Worm (Caenorhabditis elegans) whole organism, L1 larva: Measurements from ENCODE around the gene C06A12.3.
A peak's percentile ranks its signal among the peaks of the same experiment; 100 is the strongest.

Experiments used
- C16A3.4 ChIP-seq: fragments of 150-350 bp; optimal IDR thresholded peaks from 2 replicates; lab custom pipeline; 2014; ENCODE audit warnings: missing biosample characterization, missing genetic modification characterization
- C34B4.2 ChIP-seq: sonication (generic microtip); optimal IDR thresholded peaks from 2 replicates; lab custom pipeline; 2017; ENCODE audit warnings: mild to moderate bottlenecking, missing genetic modification characterization, missing compliant biosample characterization
- F16B12.6 ChIP-seq: fragments of 150-350 bp; optimal IDR thresholded peaks from 2 replicates; lab custom pipeline; 2014; ENCODE audit warnings: missing biosample characterization, missing genetic modification characterization
- Y116A8C.19 ChIP-seq: sonication (generic microtip); optimal IDR thresholded peaks from 2 replicates; lab custom pipeline; 2016; ENCODE audit warnings: missing compliant biosample characterization, missing genetic modification characterization, borderline replicate concordance
- aly-2 ChIP-seq: fragments of 150-350 bp; optimal IDR thresholded peaks from 2 replicates; lab custom pipeline; 2014; ENCODE audit warnings: missing biosample characterization, missing genetic modification characterization
- ceh-90 ChIP-seq: sonication (generic microtip); optimal IDR thresholded peaks from 2 replicates; lab custom pipeline; 2016; ENCODE audit warnings: missing genetic modification characterization, missing compliant biosample characterization
- ces-1 ChIP-seq: fragments of 150-350 bp; optimal IDR thresholded peaks from 2 replicates; lab custom pipeline; 2014; ENCODE audit warnings: missing biosample characterization, missing genetic modification reagents, missing genetic modification characterization
- dpl-1 ChIP-seq, 3 experiments: fragments of 150-350 bp in 2 of 3; sonication (generic microtip) in 1 of 3; optimal IDR thresholded peaks; 2 replicates each; lab custom pipeline; 2014 to 2017; ENCODE audit warnings: missing biosample characterization in 3 of 3, missing genetic modification characterization in 3 of 3, missing genetic modification reagents in 3 of 3
- dsc-1 ChIP-seq: sonication (generic microtip); optimal IDR thresholded peaks from 2 replicates; lab custom pipeline; 2016; ENCODE audit warnings: mild to moderate bottlenecking, missing genetic modification characterization, missing compliant biosample characterization
- efl-1 ChIP-seq, 4 experiments: fragments of 150-350 bp; optimal IDR thresholded peaks in 3 of 4; peaks in 1 of 4; 1 replicate in 1 of 4; 2 replicates in 3 of 4; lab custom pipeline; 2014; ENCODE audit warnings: missing biosample characterization in 2 of 4, missing genetic modification characterization in 2 of 4, missing genetic modification reagents in 2 of 4
- efl-3 ChIP-seq: fragments of 200-800 bp; sonication (Bioruptor generic); optimal IDR thresholded peaks from 2 replicates; lab custom pipeline; 2018; ENCODE audit warnings: mild to moderate bottlenecking, missing genetic modification characterization, missing compliant biosample characterization
- egl-13 ChIP-seq: sonication (generic microtip); optimal IDR thresholded peaks from 2 replicates; lab custom pipeline; 2016; ENCODE audit warnings: missing genotype, missing genetic modification reagents, missing genetic modification characterization, missing compliant biosample characterization
- elt-2 ChIP-seq: sonication (generic microtip); optimal IDR thresholded peaks from 2 replicates; lab custom pipeline; 2016; ENCODE audit warnings: missing genetic modification characterization, mild to moderate bottlenecking, inconsistent platforms, missing compliant biosample characterization, missing genetic modification reagents
- ets-5 ChIP-seq: fragments of 200-800 bp; sonication (Bioruptor generic); IDR thresholded peaks from 2 replicates; pipeline ENCODE4 v1.3.6; 2022; ENCODE audit warnings: missing genetic modification characterization, missing compliant biosample characterization
- fkh-10 ChIP-seq: sonication (generic microtip); optimal IDR thresholded peaks from 2 replicates; lab custom pipeline; 2017; ENCODE audit warnings: missing biosample characterization, missing genetic modification reagents, missing genetic modification characterization
- fkh-4 ChIP-seq: sonication (generic microtip); optimal IDR thresholded peaks from 2 replicates; lab custom pipeline; 2016; ENCODE audit warnings: missing compliant biosample characterization, missing genetic modification characterization, borderline replicate concordance
- grh-1 ChIP-seq: fragments of 200-800 bp; sonication (Bioruptor generic); IDR thresholded peaks from 2 replicates; pipeline ENCODE4 v1.3.6; 2022; ENCODE audit warnings: missing genetic modification reagents, missing genetic modification characterization, missing compliant biosample characterization
- hlh-4 ChIP-seq: sonication (generic microtip); optimal IDR thresholded peaks from 2 replicates; lab custom pipeline; 2016; ENCODE audit warnings: mild to moderate bottlenecking, missing genetic modification characterization, missing compliant biosample characterization
- hpl-2 ChIP-seq: fragments of 150-350 bp; optimal IDR thresholded peaks from 2 replicates; lab custom pipeline; 2014; ENCODE audit warnings: missing biosample characterization, missing genetic modification reagents, missing genetic modification characterization
- irx-1 ChIP-seq: sonication (generic microtip); optimal IDR thresholded peaks from 2 replicates; lab custom pipeline; 2016; ENCODE audit warnings: missing genetic modification characterization, missing compliant biosample characterization
- isw-1 ChIP-seq: fragments of 200-800 bp; sonication (Bioruptor generic); IDR thresholded peaks from 2 replicates; pipeline ENCODE4 v1.3.6; 2022; ENCODE audit warnings: missing genetic modification characterization, missing compliant biosample characterization
- jun-1 ChIP-seq: fragments of 150-350 bp; optimal IDR thresholded peaks from 2 replicates; lab custom pipeline; 2014; ENCODE audit warnings: missing biosample characterization, missing genetic modification reagents, missing genetic modification characterization
- lin-35 ChIP-seq, 2 experiments: fragments of 150-350 bp; optimal IDR thresholded peaks; 2 replicates each; lab custom pipeline; 2014; ENCODE audit warnings: missing biosample characterization in 2 of 2, missing genetic modification characterization in 2 of 2, missing genetic modification reagents in 2 of 2
- lin-39 ChIP-seq: fragments of 150-350 bp; optimal IDR thresholded peaks from 2 replicates; lab custom pipeline; 2014; ENCODE audit warnings: missing biosample characterization, missing genetic modification reagents, missing genetic modification characterization
- lsy-2 ChIP-seq, 2 experiments: fragments of 150-350 bp; optimal IDR thresholded peaks; 2 replicates each; lab custom pipeline; 2014; ENCODE audit warnings: missing biosample characterization in 2 of 2, missing genetic modification characterization in 2 of 2
- mab-9 ChIP-seq: fragments of 200-800 bp; sonication (Bioruptor generic); IDR thresholded peaks from 2 replicates; pipeline ENCODE4 v1.3.6; 2022; ENCODE audit warnings: missing genetic modification reagents, missing genetic modification characterization, missing compliant biosample characterization
- nhr-11 ChIP-seq: fragments of 150-350 bp; optimal IDR thresholded peaks from 2 replicates; lab custom pipeline; 2014; ENCODE audit warnings: missing biosample characterization, missing genetic modification characterization
- nhr-12 ChIP-seq: sonication (generic microtip); optimal IDR thresholded peaks from 2 replicates; lab custom pipeline; 2017; ENCODE audit warnings: missing biosample characterization, missing genetic modification characterization
- nhr-47 ChIP-seq: sonication (generic microtip); optimal IDR thresholded peaks from 2 replicates; lab custom pipeline; 2016; ENCODE audit warnings: mild to moderate bottlenecking, missing genetic modification characterization, moderate library complexity, missing compliant biosample characterization
- nhr-71 ChIP-seq: sonication (generic microtip); optimal IDR thresholded peaks from 2 replicates; lab custom pipeline; 2016; ENCODE audit warnings: mild to moderate bottlenecking, missing genetic modification characterization, moderate library complexity, missing compliant biosample characterization
- nhr-76 ChIP-seq: sonication (generic microtip); optimal IDR thresholded peaks from 2 replicates; lab custom pipeline; 2017; ENCODE audit warnings: missing biosample characterization, missing genetic modification characterization
- nhr-77 ChIP-seq: fragments of 150-350 bp; optimal IDR thresholded peaks from 2 replicates; lab custom pipeline; 2014; ENCODE audit warnings: missing biosample characterization, missing genetic modification characterization
- nhr-84 ChIP-seq: sonication (generic microtip); optimal IDR thresholded peaks from 2 replicates; lab custom pipeline; 2017; ENCODE audit warnings: missing biosample characterization, missing genetic modification characterization
- nhr-90 ChIP-seq: sonication (generic microtip); optimal IDR thresholded peaks from 2 replicates; lab custom pipeline; 2016; ENCODE audit warnings: mild to moderate bottlenecking, missing genetic modification characterization, missing compliant biosample characterization; ENCODE audit not compliant: poor library complexity
- pag-3 ChIP-seq: sonication (generic microtip); optimal IDR thresholded peaks from 2 replicates; lab custom pipeline; 2017; ENCODE audit warnings: missing genetic modification characterization, mild to moderate bottlenecking, missing compliant biosample characterization, antibody characterized with exemption, borderline replicate concordance; ENCODE audit not compliant: insufficient read depth
- pax-3 ChIP-seq: fragments of 200-800 bp; sonication (Bioruptor generic); optimal IDR thresholded peaks from 2 replicates; lab custom pipeline; 2018; ENCODE audit warnings: mild to moderate bottlenecking, missing genetic modification characterization, moderate library complexity, missing compliant biosample characterization
- snu-23 ChIP-seq: sonication (generic microtip); optimal IDR thresholded peaks from 2 replicates; lab custom pipeline; 2016; ENCODE audit warnings: missing genetic modification characterization, missing compliant biosample characterization
- sox-4 ChIP-seq: sonication (generic microtip); optimal IDR thresholded peaks from 2 replicates; lab custom pipeline; 2016; ENCODE audit warnings: missing genetic modification characterization, missing compliant biosample characterization
- sptf-1 ChIP-seq: fragments of 150-350 bp; optimal IDR thresholded peaks from 2 replicates; lab custom pipeline; 2014; ENCODE audit warnings: missing biosample characterization, missing genetic modification characterization
- tlp-1 ChIP-seq: fragments of 150-350 bp; optimal IDR thresholded peaks from 2 replicates; lab custom pipeline; 2014; ENCODE audit warnings: missing biosample characterization, missing genetic modification characterization
- unc-130 ChIP-seq: fragments of 150-350 bp; optimal IDR thresholded peaks from 2 replicates; lab custom pipeline; 2017; ENCODE audit warnings: missing biosample characterization, missing genetic modification characterization, inconsistent platforms
- unc-30 ChIP-seq: sonication (generic microtip); optimal IDR thresholded peaks from 2 replicates; lab custom pipeline; 2017; ENCODE audit warnings: missing biosample characterization, missing genetic modification characterization
- unc-62 ChIP-seq: fragments of 150-350 bp; optimal IDR thresholded peaks from 2 replicates; lab custom pipeline; 2014; ENCODE audit warnings: missing biosample characterization, missing genetic modification reagents, missing genetic modification characterization
- unc-86 ChIP-seq: sonication (generic microtip); optimal IDR thresholded peaks from 2 replicates; lab custom pipeline; 2016; ENCODE audit warnings: missing genetic modification characterization, missing compliant biosample characterization
- xbp-1 ChIP-seq: sonication (generic microtip); optimal IDR thresholded peaks from 2 replicates; lab custom pipeline; 2016; ENCODE audit warnings: missing genetic modification characterization, missing compliant biosample characterization
- ztf-11 ChIP-seq, 2 experiments: sonication (generic microtip); optimal IDR thresholded peaks; 2 replicates each; lab custom pipeline; 2016 to 2017; ENCODE audit warnings: missing genetic modification characterization in 2 of 2, missing biosample characterization in 1 of 2, missing compliant biosample characterization in 1 of 2

C06A12.3 gene

ce11 chrIV:17461222-17461707 lies 33.7 kb downstream of the C06A12.3 start, which contains the start of gene rif-1.1 (continued):
- TF ChIP-seq fkh-4 (tag; lab: Kevin White, UChicago): no peak
- peak; percentile 91 to 94 (median 92) for TF ChIP-seq dpl-1 (GFP tag; optimal IDR thresholded peaks at IDR 0.05; lab: Kevin White, UChicago)
- peak; percentile 30 for TF ChIP-seq nhr-90 (tag; lab: Kevin White, UChicago)
- peak; percentile 57 to 95 for TF ChIP-seq lsy-2 (tag; optimal IDR thresholded peaks at IDR 0.05; lab: Kevin White, UChicago)
- TF ChIP-seq nhr-77 (tag; lab: Kevin White, UChicago): peak; percentile 41
- TF ChIP-seq egl-13: no peak
- peak; percentile 6 for TF ChIP-seq hpl-2 (GFP tag; lab: Kevin White, UChicago)
- TF ChIP-seq unc-130: peak; percentile 4
- TF ChIP-seq C16A3.4 (tag; lab: Kevin White, UChicago): peak; percentile 70
- TF ChIP-seq xbp-1 (tag; lab: Kevin White, UChicago): peak; percentile 17
- TF ChIP-seq hlh-4 (tag; lab: Kevin White, UChicago): no peak
- TF ChIP-seq nhr-11: no peak

- TF ChIP-seq unc-30 (tag; lab: Kevin White, UChicago) (no peak), nhr-76 (tag; lab: Kevin White, UChicago) (no peak), pax-3 (tag; lab: Kevin White, UChicago) (peak; percentile 64), Y116A8C.19 (tag; lab: Kevin White, UChicago) (no peak), fkh-10 (no peak), snu-23 (GFP tag; lab: Kevin White, UChicago) (no peak), nhr-47 (tag; lab: Kevin White, UChicago) (peak; percentile 9), dsc-1 (tag; lab: Kevin White, UChicago) (peak; percentile 79)
- TF ChIP-seq, all 84 proteins: peak for 3
These were observed 35.6 kb downstream of the C06A12.3 start, which contains the start of gene F11E6.10 for ce11 chrIV:17463108-17463608. Gene F11E6.10 (minus strand): TSS chrIV:17463158.

- TF ChIP-seq aly-2 (no peak), ets-5 (GFP tag; lab: Robert Waterston, UW) (no peak), nhr-71 (tag; lab: Kevin White, UChicago) (no peak), ztf-11 (tag; optimal IDR thresholded peaks at IDR 0.05; lab: Kevin White, UChicago) (no peak), efl-3 (GFP tag; lab: Kevin White, UChicago) (no peak), egl-13 (no peak), unc-62 (GFP tag; lab: Kevin White, UChicago) (no peak), grh-1 (GFP tag; lab: Robert Waterston, UW) (no peak), jun-1 (tag; lab: Kevin White, UChicago) (no peak), sptf-1 (tag; lab: Kevin White, UChicago) (no peak), nhr-47 (tag; lab: Kevin White, UChicago) (no peak), C16A3.4 (tag; lab: Kevin White, UChicago) (no peak), nhr-12 (no peak), lin-39 (tag; lab: Kevin White, UChicago) (no peak), nhr-84 (no peak), tlp-1 (tag; lab: Kevin White, UChicago) (no peak), F16B12.6 (tag; lab: Kevin White, UChicago) (no peak), mab-9 (GFP tag; lab: Robert Waterston, UW) (no peak), sox-4 (no peak)
- TF ChIP-seq, all 84 proteins: peak for 0
These were observed 38.4 kb downstream of the C06A12.3 start, which contains the start of gene F11E6.6 for ce11 chrIV:17465886-17466285. Gene F11E6.6 (minus strand): TSS chrIV:17465986.

DNA sequence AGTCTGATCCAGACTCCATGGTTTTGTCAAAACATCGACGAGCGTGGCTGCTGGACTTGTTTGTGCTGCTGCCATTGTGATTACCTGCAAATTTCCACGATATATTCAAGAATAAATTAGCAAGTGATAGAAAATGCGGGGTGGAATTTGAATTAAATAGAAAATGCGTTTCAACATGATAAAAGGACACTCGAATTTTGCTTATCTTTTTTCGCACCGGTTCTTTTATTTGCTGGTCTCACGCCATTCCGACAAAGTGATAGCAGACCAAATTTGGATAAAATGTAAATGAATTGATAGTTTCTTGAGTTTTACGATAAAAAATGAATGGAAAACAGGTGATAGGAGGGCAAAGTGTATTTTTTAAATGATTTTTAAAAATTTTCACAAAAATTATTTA lies 39.8 kb downstream of the C06A12.3 start, which contains the start of gene elo-2:
Gene elo-2 (minus strand): TSS at position 84 of the 400 bp plus-strand sequence.
- no peak for TF ChIP-seq efl-1 (optimal IDR thresholded peaks at IDR 0.05; lab: Kevin White, UChicago)
- TF ChIP-seq efl-1 (GFP tag; optimal IDR thresholded peaks at IDR 0.05 in 1 of 2; lab: Kevin White, UChicago): peak in 1 of 2 experiments; percentile 68
- no peak for TF ChIP-seq unc-86 (tag; lab: Kevin White, UChicago)
- no peak for TF ChIP-seq aly-2
- TF ChIP-seq lin-35 (GFP tag; optimal IDR thresholded peaks at IDR 0.05; lab: Kevin White, UChicago): peak in 1 of 2 experiments; percentile 18
- no peak for TF ChIP-seq ceh-90
- no peak for TF ChIP-seq egl-13
- TF ChIP-seq nhr-47 (tag; lab: Kevin White, UChicago): no peak
- no peak for TF ChIP-seq pax-3 (tag; lab: Kevin White, UChicago)
- TF ChIP-seq ces-1 (GFP tag; lab: Kevin White, UChicago): no peak
- peak; percentile 92 for TF ChIP-seq elt-2 (tag; lab: Kevin White, UChicago)
- no peak for TF ChIP-seq C34B4.2 (tag; lab: Kevin White, UChicago)
- TF ChIP-seq isw-1: no peak
- no peak for TF ChIP-seq pag-3 (tag; lab: Kevin White, UChicago)
- TF ChIP-seq mab-9 (GFP tag; lab: Robert Waterston, UW): no peak
- no peak for TF ChIP-seq nhr-77 (tag; lab: Kevin White, UChicago)
- TF ChIP-seq irx-1 (tag; lab: Kevin White, UChicago): no peak
